Worm (Caenorhabditis elegans) whole organism, young adult: ENCODE results near the gene F19G12.9.

Experiments used
- F55B11.4 ChIP-seq: sonication (generic microtip); optimal IDR thresholded peaks from 2 replicates; lab custom pipeline; 2016; ENCODE audit warnings: missing compliant biosample characterization, missing genetic modification characterization, borderline replicate concordance; ENCODE audit not compliant: insufficient read depth
- T07F8.4 ChIP-seq: sonication (generic microtip); optimal IDR thresholded peaks from 2 replicates; lab custom pipeline; 2016; ENCODE audit warnings: mild to moderate bottlenecking, missing genetic modification characterization, moderate library complexity, missing compliant biosample characterization
- Y53F4B.3 ChIP-seq: fragments of 200-800 bp; sonication (Bioruptor generic); IDR thresholded peaks from 2 replicates; pipeline ENCODE4 v1.3.6; 2022; ENCODE audit warnings: missing genetic modification reagents, missing genetic modification characterization, missing compliant biosample characterization
- hmg-20 ChIP-seq: fragments of 200-800 bp; sonication (Bioruptor generic); IDR thresholded peaks from 2 replicates; pipeline ENCODE4 v1.3.6; 2022; ENCODE audit warnings: missing genetic modification reagents, missing genetic modification characterization, missing compliant biosample characterization
- unc-62 ChIP-seq: fragments of 150-350 bp; optimal IDR thresholded peaks from 2 replicates; lab custom pipeline; 2014; ENCODE audit warnings: missing biosample characterization, missing genetic modification reagents, missing genetic modification characterization

ce11 chrX:1371688-1372087 is 47.3 kb upstream of the F19G12.9 start, which contains the start of gene fbxa-190:
- no peak for TF ChIP-seq F55B11.4 (tag; lab: Kevin White, UChicago)
- TF ChIP-seq Y53F4B.3 = no peak
- TF ChIP-seq T07F8.4 (tag; lab: Kevin White, UChicago) = no peak
- no peak for TF ChIP-seq hmg-20 (GFP tag; lab: Robert Waterston, UW)
- no peak for TF ChIP-seq unc-62 (GFP tag; lab: Kevin White, UChicago)
